Fruit fly (Drosophila melanogaster): Measurements from ENCODE around the gene RhoL.
A peak's percentile ranks its signal among the peaks of the same experiment; 100 is the strongest.

- TF ChIP-seq crp (GFP tag; optimal IDR thresholded peaks at IDR 0.05) (peak in 1 of 2 experiments; percentile 33), Nf-YC (tag; optimal IDR thresholded peaks at IDR 0.05) (peak; percentile 74), HLH54F (GFP tag; optimal IDR thresholded peaks at IDR 0.05) (peak; percentile 81), CG15073 (GFP tag; optimal IDR thresholded peaks at IDR 0.05) (peak; percentile 4), kah (GFP tag; optimal IDR thresholded peaks at IDR 0.05) (peak; percentile 58), CG16815 (GFP tag; optimal IDR thresholded peaks at IDR 0.05) (peak; percentile 52), CG14014 (GFP tag; IDR thresholded peaks at IDR 0.05) (peak; percentile 90), sens-2 (GFP tag; IDR thresholded peaks at IDR 0.05) (peak; percentile 72), chn (GFP tag; optimal IDR thresholded peaks at IDR 0.05) (peak; percentile 74), CG6854 (GFP tag; optimal IDR thresholded peaks at IDR 0.05) (peak; percentile 89), Med (GFP tag) (peak; percentile 100)
Measured at dm6 chr3R:9527907-9528842, 25.8 kb upstream of the RhoL start.
